Worm (Caenorhabditis elegans) whole organism, L4 larva: Measurements from ENCODE around the gene phyh-1.

Source experiments
- ceh-28 ChIP-seq: fragments of 150-350 bp; optimal IDR thresholded peaks from 2 replicates; lab custom pipeline; 2014; ENCODE audit warnings: missing biosample characterization, missing genetic modification reagents, missing genetic modification characterization
- egl-27 ChIP-seq: sonication (generic microtip); optimal IDR thresholded peaks from 3 replicates; lab custom pipeline; 2017; ENCODE audit warnings: missing biosample characterization, missing genetic modification reagents, missing genetic modification characterization
- lin-39 ChIP-seq: fragments of 150-350 bp; optimal IDR thresholded peaks from 2 replicates; lab custom pipeline; 2014; ENCODE audit warnings: missing biosample characterization, missing genetic modification reagents, missing genetic modification characterization
- nhr-11 ChIP-seq: fragments of 150-350 bp; optimal IDR thresholded peaks from 2 replicates; lab custom pipeline; 2014; ENCODE audit warnings: missing biosample characterization, missing genetic modification characterization
- nhr-237 ChIP-seq: sonication (generic microtip); optimal IDR thresholded peaks from 2 replicates; lab custom pipeline; 2017; ENCODE audit warnings: missing biosample characterization, missing genetic modification characterization
- nhr-76 ChIP-seq: fragments of 150-350 bp; optimal IDR thresholded peaks from 2 replicates; lab custom pipeline; 2014; ENCODE audit warnings: missing biosample characterization, missing genetic modification characterization
- nhr-77 ChIP-seq: fragments of 150-350 bp; optimal IDR thresholded peaks from 2 replicates; lab custom pipeline; 2014; ENCODE audit warnings: missing biosample characterization, missing genetic modification characterization
- pha-4 ChIP-seq, 2 experiments: fragments of 150-350 bp in 1 of 2; fragments of 200-800 bp in 1 of 2; sonication (Bioruptor generic) in 1 of 2; IDR thresholded peaks in 1 of 2; optimal IDR thresholded peaks in 1 of 2; 2 replicates each; pipeline versions ENCODE4 v1.3.6 to Lab custom; 2014 to 2022; ENCODE audit warnings: missing genetic modification characterization in 2 of 2, missing genetic modification reagents in 2 of 2, missing biosample characterization in 1 of 2, missing compliant biosample characterization in 1 of 2
- tag-97 ChIP-seq: fragments of 200-800 bp; sonication (Bioruptor generic); IDR thresholded peaks from 2 replicates; pipeline ENCODE4 v1.3.6; 2022; ENCODE audit warnings: missing genetic modification characterization, missing compliant biosample characterization
- ztf-11 ChIP-seq: fragments of 150-350 bp; optimal IDR thresholded peaks from 2 replicates; lab custom pipeline; 2014; ENCODE audit warnings: missing biosample characterization, missing genetic modification characterization

DNA sequence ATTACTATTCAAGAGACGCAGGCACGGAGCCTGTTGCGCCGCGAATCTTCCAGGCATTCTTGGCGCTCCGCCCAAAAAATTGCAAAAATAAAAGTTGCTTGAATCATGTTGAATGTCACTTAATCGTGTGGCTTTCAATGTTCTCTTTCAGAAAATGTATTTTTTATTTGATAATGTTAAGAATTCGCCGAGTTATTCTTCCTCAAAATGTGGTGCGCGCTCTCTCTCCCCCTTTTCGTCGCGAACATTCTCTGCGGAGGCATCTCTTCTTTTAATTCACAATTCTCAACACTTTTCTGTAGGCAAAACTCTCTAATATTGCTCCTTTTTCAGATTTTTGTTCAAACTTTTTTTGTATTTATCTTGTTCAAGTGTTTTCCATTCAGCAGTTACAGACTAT lies 19.2 kb upstream of the phyh-1 start:
- TF ChIP-seq egl-27 (tag; lab: Kevin White, UChicago), result no peak
- peak; percentile 78 for TF ChIP-seq nhr-76 (tag; lab: Kevin White, UChicago)
- peak; percentile 93 for TF ChIP-seq pha-4 (GFP tag; IDR thresholded peaks at IDR 0.05; lab: Robert Waterston, UW)
- TF ChIP-seq pha-4 (tag; optimal IDR thresholded peaks at IDR 0.05; lab: Kevin White, UChicago), result peak; percentile 46
- no peak for TF ChIP-seq tag-97
- TF ChIP-seq nhr-237, result peak; percentile 22
- peak; percentile 19 for TF ChIP-seq ceh-28 (tag; lab: Kevin White, UChicago)
- peak; percentile 58 for TF ChIP-seq lin-39
- no peak for TF ChIP-seq ztf-11 (tag; lab: Kevin White, UChicago)
- TF ChIP-seq nhr-11 (tag; lab: Kevin White, UChicago), result peak; percentile 99
- peak; percentile 98 for TF ChIP-seq nhr-77 (tag; lab: Kevin White, UChicago)
